Worm (Caenorhabditis elegans) whole organism, L1 larva: ENCODE results near the gene mlc-2.

Experiments
- C34B4.2 ChIP-seq: sonication (generic microtip); optimal IDR thresholded peaks from 2 replicates; lab custom pipeline; 2017; ENCODE audit warnings: mild to moderate bottlenecking, missing genetic modification characterization, missing compliant biosample characterization
- Y116A8C.19 ChIP-seq: sonication (generic microtip); optimal IDR thresholded peaks from 2 replicates; lab custom pipeline; 2016; ENCODE audit warnings: missing compliant biosample characterization, missing genetic modification characterization, borderline replicate concordance
- aha-1 ChIP-seq: fragments of 150-350 bp; optimal IDR thresholded peaks from 2 replicates; lab custom pipeline; 2014; ENCODE audit warnings: missing biosample characterization, missing genetic modification characterization
- aly-2 ChIP-seq: fragments of 150-350 bp; optimal IDR thresholded peaks from 2 replicates; lab custom pipeline; 2014; ENCODE audit warnings: missing biosample characterization, missing genetic modification characterization
- ceh-8 ChIP-seq: fragments of 200-800 bp; sonication (Bioruptor generic); optimal IDR thresholded peaks from 2 replicates; lab custom pipeline; 2018; ENCODE audit warnings: mild to moderate bottlenecking, missing genetic modification characterization, moderate library complexity, missing compliant biosample characterization
- ceh-88 ChIP-seq: fragments of 200-800 bp; sonication (Bioruptor generic); IDR thresholded peaks from 2 replicates; pipeline ENCODE4 v1.3.6; 2022; ENCODE audit warnings: missing genetic modification characterization, missing compliant biosample characterization
- ceh-90 ChIP-seq: sonication (generic microtip); optimal IDR thresholded peaks from 2 replicates; lab custom pipeline; 2016; ENCODE audit warnings: missing genetic modification characterization, missing compliant biosample characterization
- ces-1 ChIP-seq: fragments of 150-350 bp; optimal IDR thresholded peaks from 2 replicates; lab custom pipeline; 2014; ENCODE audit warnings: missing biosample characterization, missing genetic modification reagents, missing genetic modification characterization
- dsc-1 ChIP-seq: sonication (generic microtip); optimal IDR thresholded peaks from 2 replicates; lab custom pipeline; 2016; ENCODE audit warnings: mild to moderate bottlenecking, missing genetic modification characterization, missing compliant biosample characterization
- efl-1 ChIP-seq, 4 experiments: fragments of 150-350 bp; optimal IDR thresholded peaks in 3 of 4; peaks in 1 of 4; 1 replicate in 1 of 4; 2 replicates in 3 of 4; lab custom pipeline; 2014; ENCODE audit warnings: missing biosample characterization in 2 of 4, missing genetic modification characterization in 2 of 4, missing genetic modification reagents in 2 of 4
- efl-3 ChIP-seq: fragments of 200-800 bp; sonication (Bioruptor generic); optimal IDR thresholded peaks from 2 replicates; lab custom pipeline; 2018; ENCODE audit warnings: mild to moderate bottlenecking, missing genetic modification characterization, missing compliant biosample characterization
- elt-3 ChIP-seq, 6 experiments: fragments of 150-350 bp in 1 of 6; sonication (generic microtip); optimal IDR thresholded peaks; 2 replicates each; lab custom pipeline; 2017 to 2018; ENCODE audit warnings: missing biosample characterization in 6 of 6, missing genetic modification characterization in 6 of 6, inconsistent platforms in 1 of 6
- ets-5 ChIP-seq: fragments of 200-800 bp; sonication (Bioruptor generic); IDR thresholded peaks from 2 replicates; pipeline ENCODE4 v1.3.6; 2022; ENCODE audit warnings: missing genetic modification characterization, missing compliant biosample characterization
- fkh-8 ChIP-seq: sonication (generic microtip); optimal IDR thresholded peaks from 2 replicates; lab custom pipeline; 2016; ENCODE audit warnings: mild to moderate bottlenecking, missing genetic modification characterization, missing compliant biosample characterization
- hpl-2 ChIP-seq: fragments of 150-350 bp; optimal IDR thresholded peaks from 2 replicates; lab custom pipeline; 2014; ENCODE audit warnings: missing biosample characterization, missing genetic modification reagents, missing genetic modification characterization
- irx-1 ChIP-seq: sonication (generic microtip); optimal IDR thresholded peaks from 2 replicates; lab custom pipeline; 2016; ENCODE audit warnings: missing genetic modification characterization, missing compliant biosample characterization
- isw-1 ChIP-seq: fragments of 200-800 bp; sonication (Bioruptor generic); IDR thresholded peaks from 2 replicates; pipeline ENCODE4 v1.3.6; 2022; ENCODE audit warnings: missing genetic modification characterization, missing compliant biosample characterization
- jun-1 ChIP-seq: fragments of 150-350 bp; optimal IDR thresholded peaks from 2 replicates; lab custom pipeline; 2014; ENCODE audit warnings: missing biosample characterization, missing genetic modification reagents, missing genetic modification characterization
- lin-13 ChIP-seq: fragments of 150-350 bp; optimal IDR thresholded peaks from 2 replicates; lab custom pipeline; 2014; ENCODE audit warnings: missing biosample characterization, missing genetic modification reagents, missing genetic modification characterization
- lin-14 ChIP-seq: fragments of 200-800 bp; sonication (Bioruptor generic); optimal IDR thresholded peaks from 2 replicates; lab custom pipeline; 2018; ENCODE audit warnings: mild to moderate bottlenecking, missing genetic modification characterization, moderate library complexity, missing compliant biosample characterization
- lin-35 ChIP-seq, 2 experiments: fragments of 150-350 bp; optimal IDR thresholded peaks; 2 replicates each; lab custom pipeline; 2014; ENCODE audit warnings: missing biosample characterization in 2 of 2, missing genetic modification characterization in 2 of 2, missing genetic modification reagents in 2 of 2
- lsy-2 ChIP-seq, 2 experiments: fragments of 150-350 bp; optimal IDR thresholded peaks; 2 replicates each; lab custom pipeline; 2014; ENCODE audit warnings: missing biosample characterization in 2 of 2, missing genetic modification characterization in 2 of 2
- mdl-1 ChIP-seq, 2 experiments: fragments of 150-350 bp; optimal IDR thresholded peaks; 2 replicates each; lab custom pipeline; 2014 to 2017; ENCODE audit warnings: missing biosample characterization in 2 of 2, missing genetic modification characterization in 2 of 2, inconsistent platforms in 1 of 2
- mef-2 ChIP-seq: fragments of 150-350 bp; optimal IDR thresholded peaks from 2 replicates; lab custom pipeline; 2014; ENCODE audit warnings: missing biosample characterization, missing genetic modification characterization
- nhr-11 ChIP-seq: fragments of 150-350 bp; optimal IDR thresholded peaks from 2 replicates; lab custom pipeline; 2014; ENCODE audit warnings: missing biosample characterization, missing genetic modification characterization
- nhr-20 ChIP-seq: sonication (generic microtip); optimal IDR thresholded peaks from 2 replicates; lab custom pipeline; 2016; ENCODE audit warnings: mild to moderate bottlenecking, missing genetic modification characterization, missing compliant biosample characterization
- nhr-47 ChIP-seq: sonication (generic microtip); optimal IDR thresholded peaks from 2 replicates; lab custom pipeline; 2016; ENCODE audit warnings: mild to moderate bottlenecking, missing genetic modification characterization, moderate library complexity, missing compliant biosample characterization
- nhr-71 ChIP-seq: sonication (generic microtip); optimal IDR thresholded peaks from 2 replicates; lab custom pipeline; 2016; ENCODE audit warnings: mild to moderate bottlenecking, missing genetic modification characterization, moderate library complexity, missing compliant biosample characterization
- nhr-84 ChIP-seq: sonication (generic microtip); optimal IDR thresholded peaks from 2 replicates; lab custom pipeline; 2017; ENCODE audit warnings: missing biosample characterization, missing genetic modification characterization
- nhr-85 ChIP-seq: sonication (generic microtip); peaks from one replicate; lab custom pipeline; 2016; ENCODE audit warnings: missing genetic modification characterization, inconsistent platforms, missing compliant biosample characterization
- nhr-90 ChIP-seq: sonication (generic microtip); optimal IDR thresholded peaks from 2 replicates; lab custom pipeline; 2016; ENCODE audit warnings: mild to moderate bottlenecking, missing genetic modification characterization, missing compliant biosample characterization; ENCODE audit not compliant: poor library complexity
- pag-3 ChIP-seq: sonication (generic microtip); optimal IDR thresholded peaks from 2 replicates; lab custom pipeline; 2017; ENCODE audit warnings: missing genetic modification characterization, mild to moderate bottlenecking, missing compliant biosample characterization, antibody characterized with exemption, borderline replicate concordance; ENCODE audit not compliant: insufficient read depth
- rnt-1 ChIP-seq: sonication (generic microtip); optimal IDR thresholded peaks from 2 replicates; lab custom pipeline; 2016; ENCODE audit warnings: mild to moderate bottlenecking, missing genetic modification characterization, moderate library complexity, missing compliant biosample characterization
- skn-1 ChIP-seq: fragments of 150-350 bp; optimal IDR thresholded peaks from 2 replicates; lab custom pipeline; 2014; ENCODE audit warnings: missing biosample characterization, missing genetic modification characterization
- tbx-2 ChIP-seq: sonication (generic microtip); optimal IDR thresholded peaks from 2 replicates; lab custom pipeline; 2016; ENCODE audit warnings: missing genetic modification characterization, missing compliant biosample characterization
- tlp-1 ChIP-seq: fragments of 150-350 bp; optimal IDR thresholded peaks from 2 replicates; lab custom pipeline; 2014; ENCODE audit warnings: missing biosample characterization, missing genetic modification characterization
- unc-86 ChIP-seq: sonication (generic microtip); optimal IDR thresholded peaks from 2 replicates; lab custom pipeline; 2016; ENCODE audit warnings: missing genetic modification characterization, missing compliant biosample characterization
- vab-15 ChIP-seq: sonication (generic microtip); optimal IDR thresholded peaks from 2 replicates; lab custom pipeline; 2017; ENCODE audit warnings: missing genotype, mild to moderate bottlenecking, missing genetic modification characterization, missing compliant biosample characterization
- zag-1 ChIP-seq: fragments of 150-350 bp; optimal IDR thresholded peaks from 2 replicates; lab custom pipeline; 2014; ENCODE audit warnings: missing biosample characterization, missing genetic modification characterization

mlc-2 gene

ce11 chrX:17419813-17420584, 36.4 kb downstream of the mlc-2 start (continued):
- TF ChIP-seq irx-1 (tag; lab: Kevin White, UChicago) (peak; percentile 27), efl-3 (GFP tag; lab: Kevin White, UChicago) (no peak), lin-35 (GFP tag; optimal IDR thresholded peaks at IDR 0.05; lab: Kevin White, UChicago) (peak in 1 of 2 experiments; percentile 47), nhr-90 (tag; lab: Kevin White, UChicago) (peak; percentile 83), ets-5 (GFP tag; lab: Robert Waterston, UW) (0 out of 2 replicates have a peak, but pooled peaks have one; percentile 7), nhr-84 (tag; lab: Kevin White, UChicago) (no peak), Y116A8C.19 (tag; lab: Kevin White, UChicago) (no peak), lsy-2 (tag; optimal IDR thresholded peaks at IDR 0.05; lab: Kevin White, UChicago) (peak in 1 of 2 experiments; percentile 71), jun-1 (tag; lab: Kevin White, UChicago) (peak; percentile 26), C34B4.2 (tag; lab: Kevin White, UChicago) (no peak), tlp-1 (tag; lab: Kevin White, UChicago) (no peak), aha-1 (tag; lab: Kevin White, UChicago) (no peak), aly-2 (peak; percentile 59), ceh-8 (no peak), tbx-2 (tag; lab: Kevin White, UChicago) (peak; percentile 13), hpl-2 (GFP tag; lab: Kevin White, UChicago) (peak; percentile 42), nhr-11 (tag; lab: Kevin White, UChicago) (no peak), ceh-90 (tag; lab: Kevin White, UChicago) (no peak), mdl-1 (tag; optimal IDR thresholded peaks at IDR 0.05; lab: Kevin White, UChicago) (peak in 1 of 2 experiments; percentile 42), zag-1 (tag; lab: Kevin White, UChicago) (no peak), lin-13 (peak; percentile 22), unc-86 (tag; lab: Kevin White, UChicago) (no peak), ces-1 (GFP tag; lab: Kevin White, UChicago) (no peak), ceh-88 (GFP tag; lab: Robert Waterston, UW) (no peak), pag-3 (no peak), nhr-71 (peak; percentile 77), elt-3 (tag; optimal IDR thresholded peaks at IDR 0.05; lab: Kevin White, UChicago) (peak in 3 of 6 experiments; percentile 2 to 80 (median 70)), rnt-1 (tag; lab: Kevin White, UChicago) (no peak), nhr-47 (tag; lab: Kevin White, UChicago) (peak; percentile 28), lin-14 (peak; percentile 45), dsc-1 (tag; lab: Kevin White, UChicago) (no peak), skn-1 (tag; lab: Kevin White, UChicago) (no peak), mef-2 (tag; lab: Kevin White, UChicago) (no peak), isw-1 (GFP tag; lab: Robert Waterston, UW) (no peak), fkh-8 (tag; lab: Kevin White, UChicago) (no peak), vab-15 (tag; lab: Kevin White, UChicago) (no peak), efl-1 (optimal IDR thresholded peaks at IDR 0.05; lab: Kevin White, UChicago) (no peak), efl-1 (GFP tag; optimal IDR thresholded peaks at IDR 0.05 in 1 of 2; lab: Kevin White, UChicago) (peak in 1 of 2 experiments; percentile 85), nhr-20 (tag; lab: Kevin White, UChicago) (peak; percentile 36)

DNA sequence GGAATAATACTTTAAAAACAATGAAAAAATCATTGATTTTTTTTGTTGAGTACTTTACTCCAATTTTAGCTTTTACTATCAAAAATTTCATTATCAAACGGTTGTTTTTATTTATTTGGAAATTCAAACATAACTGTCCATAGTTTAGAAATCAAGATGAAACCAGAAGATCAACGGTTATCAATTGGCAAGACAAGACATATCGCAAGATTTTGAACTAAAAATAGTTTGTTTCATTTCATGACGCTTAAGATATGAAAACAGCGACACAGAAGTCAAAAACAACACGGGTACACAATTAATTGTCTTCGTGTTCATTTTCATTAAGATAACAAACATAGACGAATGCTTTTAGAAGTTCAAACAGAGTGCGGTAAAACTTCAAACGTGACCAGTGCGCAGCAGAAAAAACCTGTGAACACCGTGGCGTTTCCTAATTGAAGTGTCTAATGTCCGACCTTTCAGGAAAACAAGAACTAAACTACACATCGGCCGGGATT, 38.8 kb downstream of the mlc-2 start:
- TF ChIP-seq nhr-71 (peak; percentile 14), zag-1 (tag; lab: Kevin White, UChicago) (no peak), efl-1 (optimal IDR thresholded peaks at IDR 0.05; lab: Kevin White, UChicago) (no peak), efl-1 (GFP tag; optimal IDR thresholded peaks at IDR 0.05 in 1 of 2; lab: Kevin White, UChicago) (peak in 1 of 2 experiments; percentile 68), ets-5 (GFP tag; lab: Robert Waterston, UW) (no peak), lin-14 (peak; percentile 8), elt-3 (tag; optimal IDR thresholded peaks at IDR 0.05; lab: Kevin White, UChicago) (peak in 1 of 6 experiments; percentile 51), nhr-85 (tag; lab: Kevin White, UChicago) (peak; percentile 54)
